Worm (Caenorhabditis elegans): Measurements from ENCODE around the gene C34B4.5.

Gene C34B4.5

ce11 chrV:13073145-13073544 is 22.6 kb upstream of the C34B4.5 start:
- TF ChIP-seq eyg-1 (tag; optimal IDR thresholded peaks at IDR 0.05) = no peak
- no peak for TF ChIP-seq ceh-48 (tag; optimal IDR thresholded peaks at IDR 0.05)
- TF ChIP-seq F13H6.1 (tag; optimal IDR thresholded peaks at IDR 0.05) = no peak
- TF ChIP-seq odd-2 (tag; optimal IDR thresholded peaks at IDR 0.05) = no peak
- no peak for TF ChIP-seq ets-4 (tag; optimal IDR thresholded peaks at IDR 0.05)

ce11 chrV:13074148-13074547 is 21.6 kb upstream of the C34B4.5 start:
- TF ChIP-seq unc-42 (tag; optimal IDR thresholded peaks at IDR 0.05) (peak; percentile 31), pqm-1 (tag; optimal IDR thresholded peaks at IDR 0.05) (no peak), ets-4 (tag; optimal IDR thresholded peaks at IDR 0.05) (no peak), elt-4 (tag; optimal IDR thresholded peaks at IDR 0.05) (no peak), hlh-15 (tag; optimal IDR thresholded peaks at IDR 0.05) (no peak), ceh-2 (tag; optimal IDR thresholded peaks at IDR 0.05) (no peak), unc-3 (GFP tag; conservative IDR thresholded peaks at IDR 0.05) (no peak), unc-3 (tag; optimal IDR thresholded peaks at IDR 0.05) (no peak)

ce11 chrV:13075432-13075831 is 20.3 kb upstream of the C34B4.5 start:
- TF ChIP-seq unc-86 (tag; optimal IDR thresholded peaks at IDR 0.05) (no peak), ceh-30 (tag; optimal IDR thresholded peaks at IDR 0.05) (no peak), hlh-13 (GFP tag; optimal IDR thresholded peaks at IDR 0.05) (no peak)

ce11 chrV:13081197-13081747 is 14.5 kb upstream of the C34B4.5 start:
- TF ChIP-seq ceh-31 (tag; optimal IDR thresholded peaks at IDR 0.05) (no peak), ceh-19 (GFP tag; optimal IDR thresholded peaks at IDR 0.05) (no peak), ceh-14 (tag; optimal IDR thresholded peaks at IDR 0.05) (no peak), ahr-1 (tag; optimal IDR thresholded peaks at IDR 0.05) (no peak)

ce11 chrV:13082442-13083126 is 13.2 kb upstream of the C34B4.5 start, which contains the start of gene C34B4.2:
C34B4.2 (plus strand) TSS chrV:13083055.
- TF ChIP-seq tbx-7 (tag; optimal IDR thresholded peaks at IDR 0.05) (no peak), ceh-2 (tag; optimal IDR thresholded peaks at IDR 0.05) (peak; percentile 35), ceh-48 (tag; optimal IDR thresholded peaks at IDR 0.05) (no peak), unc-42 (tag; optimal IDR thresholded peaks at IDR 0.05) (peak; percentile 41), elt-2 (tag; optimal IDR thresholded peaks at IDR 0.05) (peak; percentile 11), tbx-2 (tag; optimal IDR thresholded peaks at IDR 0.05) (peak; percentile 45), pat-9 (tag; optimal IDR thresholded peaks at IDR 0.05) (peak; percentile 0), ceh-34 (tag; optimal IDR thresholded peaks at IDR 0.05) (peak; percentile 77), ceh-31 (tag; optimal IDR thresholded peaks at IDR 0.05) (peak; percentile 29), ceh-19 (GFP tag; optimal IDR thresholded peaks at IDR 0.05) (peak; percentile 57), T23F11.4 (GFP tag; optimal IDR thresholded peaks at IDR 0.05) (no peak), rnt-1 (tag; optimal IDR thresholded peaks at IDR 0.05) (peak; percentile 7), ceh-18 (tag; optimal IDR thresholded peaks at IDR 0.05) (peak; percentile 94)

- TF ChIP-seq tbx-7 (tag; optimal IDR thresholded peaks at IDR 0.05) (no peak), ceh-18 (tag; optimal IDR thresholded peaks at IDR 0.05) (peak; percentile 54), T23F11.4 (GFP tag; optimal IDR thresholded peaks at IDR 0.05) (no peak), unc-42 (tag; optimal IDR thresholded peaks at IDR 0.05) (peak; percentile 31), F13H6.1 (tag; optimal IDR thresholded peaks at IDR 0.05) (no peak)
Measured at ce11 chrV:13083751-13084672, 11.7 kb upstream of the C34B4.5 start.

Measured in whole organism, late embryonic.